Fruit fly (Drosophila melanogaster): ENCODE data around the gene Fit2.

The Fit2 gene

dm6 chr3L:17024095-17024639 lies at the start of gene Fit2:
Gene Fit2 (plus strand): TSS chr3L:17024328.
- TF ChIP-seq CG17801 (GFP tag; optimal IDR thresholded peaks at IDR 0.05; ENCODE audit: partially characterized antibody) = no peak

dm6 chr3L:16974645-16975151 lies 49.4 kb upstream of the Fit2 start:
- no peak for TF ChIP-seq CG17801 (GFP tag; optimal IDR thresholded peaks at IDR 0.05; ENCODE audit: partially characterized antibody)

- no peak for TF ChIP-seq CG17801 (GFP tag; optimal IDR thresholded peaks at IDR 0.05; ENCODE audit: partially characterized antibody)
These were observed 48.2 kb upstream of the Fit2 start for dm6 chr3L:16975638-16976528.

dm6 chr3L:16977311-16977710 lies 46.8 kb upstream of the Fit2 start:
- no peak for TF ChIP-seq CG17801 (GFP tag; optimal IDR thresholded peaks at IDR 0.05; ENCODE audit: partially characterized antibody)

dm6 chr3L:16978406-16978805 lies 45.7 kb upstream of the Fit2 start:
- no peak for TF ChIP-seq CG17801 (GFP tag; optimal IDR thresholded peaks at IDR 0.05; ENCODE audit: partially characterized antibody)

- TF ChIP-seq CG17801 (GFP tag; optimal IDR thresholded peaks at IDR 0.05; ENCODE audit: partially characterized antibody) = no peak
These were observed 42.9 kb upstream of the Fit2 start for dm6 chr3L:16981114-16981648.

dm6 chr3L:16984042-16984441 lies 40.1 kb upstream of the Fit2 start:
- TF ChIP-seq CG17801 (GFP tag; optimal IDR thresholded peaks at IDR 0.05; ENCODE audit: partially characterized antibody) = no peak

dm6 chr3L:16984813-16985387 lies 39.2 kb upstream of the Fit2 start:
- TF ChIP-seq CG17801 (GFP tag; optimal IDR thresholded peaks at IDR 0.05; ENCODE audit: partially characterized antibody) = no peak

- TF ChIP-seq CG17801 (GFP tag; optimal IDR thresholded peaks at IDR 0.05; ENCODE audit: partially characterized antibody) = no peak
These were observed 38.5 kb upstream of the Fit2 start for dm6 chr3L:16985578-16985977.

dm6 chr3L:16986062-16987013 lies 37.8 kb upstream of the Fit2 start:
- no peak for TF ChIP-seq CG17801 (GFP tag; optimal IDR thresholded peaks at IDR 0.05; ENCODE audit: partially characterized antibody)

dm6 chr3L:16987347-16987746 lies 36.8 kb upstream of the Fit2 start:
- no peak for TF ChIP-seq CG17801 (GFP tag; optimal IDR thresholded peaks at IDR 0.05; ENCODE audit: partially characterized antibody)

- no peak for TF ChIP-seq CG17801 (GFP tag; optimal IDR thresholded peaks at IDR 0.05; ENCODE audit: partially characterized antibody)
These were observed 35.6 kb upstream of the Fit2 start for dm6 chr3L:16988526-16988925.

dm6 chr3L:16989169-16989568 lies 35.0 kb upstream of the Fit2 start:
- TF ChIP-seq CG17801 (GFP tag; optimal IDR thresholded peaks at IDR 0.05; ENCODE audit: partially characterized antibody) = no peak

dm6 chr3L:16994805-16995204 lies 29.3 kb upstream of the Fit2 start:
- TF ChIP-seq CG17801 (GFP tag; optimal IDR thresholded peaks at IDR 0.05; ENCODE audit: partially characterized antibody) = no peak

- TF ChIP-seq CG17801 (GFP tag; optimal IDR thresholded peaks at IDR 0.05; ENCODE audit: partially characterized antibody) = peak; percentile 33
These were observed 23.8 kb upstream of the Fit2 start for dm6 chr3L:17000289-17000688.
